Fruit fly (Drosophila melanogaster) whole organism, embryonic: Measurements from ENCODE around the gene Sf3b1.

ENCODE experiments used
- B-H2 ChIP-seq: fragments of 200-800 bp; sonication (Bioruptor generic); optimal IDR thresholded peaks from 2 replicates; lab custom pipeline; 2018; ENCODE audit warnings: missing biosample characterization, mild to moderate bottlenecking, missing genetic modification characterization
- CG10274 ChIP-seq: fragments of 200-800 bp; sonication (Bioruptor generic); optimal IDR thresholded peaks from 3 replicates; lab custom pipeline; 2017; ENCODE audit warnings: missing biosample characterization, mild to moderate bottlenecking, missing genetic modification characterization
- CG10321 ChIP-seq: fragments of 200-800 bp; sonication (Bioruptor generic); IDR thresholded peaks from 2 replicates; pipeline ENCODE4 v1.3.6; 2022; ENCODE audit warnings: missing biosample characterization, missing genetic modification characterization
- CG11247 ChIP-seq: fragments of 200-800 bp; sonication (Bioruptor generic); IDR thresholded peaks from 2 replicates; pipeline ENCODE4 v1.3.6; 2022; ENCODE audit warnings: missing biosample characterization, missing genetic modification characterization
- CG12769 ChIP-seq: fragments of 200-800 bp; sonication (Bioruptor generic); optimal IDR thresholded peaks from 2 replicates; lab custom pipeline; 2019; ENCODE audit warnings: missing biosample characterization, mild to moderate bottlenecking, missing genetic modification characterization, moderate library complexity
- CG16779 ChIP-seq: fragments of 200-800 bp; sonication (Bioruptor generic); IDR thresholded peaks from 2 replicates; pipeline ENCODE4 v1.3.6; 2022; ENCODE audit warnings: missing biosample characterization, missing genetic modification characterization
- CG17328 ChIP-seq: fragments of 200-800 bp; sonication (Bioruptor generic); IDR thresholded peaks from 2 replicates; pipeline ENCODE4 v1.3.6; 2022; ENCODE audit warnings: missing biosample characterization, missing genetic modification characterization
- CG17568 ChIP-seq: fragments of 200-800 bp; sonication (Bioruptor generic); optimal IDR thresholded peaks from 2 replicates; lab custom pipeline; 2018; ENCODE audit warnings: missing biosample characterization, mild to moderate bottlenecking, missing genetic modification characterization, moderate library complexity
- CG4404 ChIP-seq: fragments of 200-800 bp; sonication (Bioruptor generic); IDR thresholded peaks from 2 replicates; pipeline ENCODE4 v1.3.6; 2022; ENCODE audit warnings: missing biosample characterization, missing genetic modification characterization
- CG5953 ChIP-seq: fragments of 200-800 bp; sonication (Bioruptor generic); IDR thresholded peaks from 2 replicates; pipeline ENCODE4 v1.3.6; 2022; ENCODE audit warnings: missing biosample characterization, missing genetic modification characterization
- CG6254 ChIP-seq: fragments of 200-800 bp; sonication (Bioruptor generic); optimal IDR thresholded peaks from 3 replicates; lab custom pipeline; 2017; ENCODE audit warnings: mild to moderate bottlenecking, missing biosample characterization, missing genetic modification reagents, missing genetic modification characterization
- CG7839 ChIP-seq: fragments of 200-800 bp; sonication (Bioruptor generic); optimal IDR thresholded peaks from 3 replicates; lab custom pipeline; 2018; ENCODE audit warnings: missing biosample characterization, mild to moderate bottlenecking, missing genetic modification characterization, moderate library complexity
- CG8924 ChIP-seq: fragments of 200-800 bp; optimal IDR thresholded peaks from 3 replicates; lab custom pipeline; 2019; ENCODE audit warnings: missing biosample characterization, mild to moderate bottlenecking, missing genetic modification characterization, moderate library complexity
- CG9797 ChIP-seq: fragments of 200-800 bp; sonication (Bioruptor generic); optimal IDR thresholded peaks from 3 replicates; lab custom pipeline; 2018; ENCODE audit warnings: missing biosample characterization, mild to moderate bottlenecking, missing genetic modification characterization
- D19A ChIP-seq: fragments of 200-800 bp; optimal IDR thresholded peaks from 3 replicates; lab custom pipeline; 2019; ENCODE audit warnings: missing biosample characterization, mild to moderate bottlenecking, missing genetic modification characterization, moderate library complexity
- Deaf1 ChIP-seq: fragments of 200-800 bp; optimal IDR thresholded peaks from 3 replicates; lab custom pipeline; 2019; ENCODE audit warnings: missing biosample characterization, mild to moderate bottlenecking, missing genetic modification characterization, moderate library complexity
- Elba2 ChIP-seq: fragments of 200-800 bp; sonication (Bioruptor generic); optimal IDR thresholded peaks from 3 replicates; lab custom pipeline; 2016; ENCODE audit warnings: missing biosample characterization, missing genetic modification characterization
- Hr51 ChIP-seq, 2 experiments: fragments of 200-800 bp; sonication (Bioruptor generic); optimal IDR thresholded peaks; 2 replicates in 1 of 2; 3 replicates in 1 of 2; lab custom pipeline; 2016 to 2018; ENCODE audit warnings: missing biosample characterization in 2 of 2, missing genetic modification characterization in 2 of 2, mild to moderate bottlenecking in 1 of 2, moderate library complexity in 1 of 2
- Hr78 ChIP-seq, 2 experiments: fragments of 200-800 bp in 1 of 2; fragments of >200 bp in 1 of 2; sonication (Bioruptor generic) in 1 of 2; optimal IDR thresholded peaks; 2 replicates each; lab custom pipeline; 2017 to 2019; ENCODE audit warnings: missing biosample characterization in 2 of 2, missing genetic modification characterization in 2 of 2, mild to moderate bottlenecking in 1 of 2, moderate library complexity in 1 of 2
- MTF-1 ChIP-seq: fragments of 200-800 bp; sonication (Bioruptor generic); optimal IDR thresholded peaks from 2 replicates; lab custom pipeline; 2018; ENCODE audit warnings: missing biosample characterization, mild to moderate bottlenecking, missing genetic modification characterization, borderline replicate concordance
- Mad ChIP-seq: fragments of 200-800 bp; sonication (Bioruptor generic); optimal IDR thresholded peaks from 2 replicates; lab custom pipeline; 2016; ENCODE audit warnings: missing biosample characterization, missing genetic modification characterization
- Med ChIP-seq: fragments of 200-800 bp; sonication (Bioruptor generic); peaks from one replicate; lab custom pipeline; 2016; ENCODE audit warnings: missing biosample characterization, missing genetic modification characterization, mild to moderate bottlenecking, inconsistent platforms, moderate library complexity
- Nf-YC ChIP-seq: fragments of 200-800 bp; optimal IDR thresholded peaks from 3 replicates; lab custom pipeline; 2019; ENCODE audit warnings: missing biosample characterization, mild to moderate bottlenecking, missing genetic modification characterization, moderate library complexity
- Oaz ChIP-seq: fragments of 200-800 bp; sonication (Bioruptor generic); IDR thresholded peaks from 2 replicates; pipeline ENCODE4 v1.3.6; 2022; ENCODE audit warnings: missing biosample characterization, missing genetic modification characterization
- Sox102F ChIP-seq: fragments of 200-800 bp; sonication (Bioruptor generic); optimal IDR thresholded peaks from 2 replicates; lab custom pipeline; 2018; ENCODE audit warnings: missing biosample characterization, mild to moderate bottlenecking, missing genetic modification characterization, moderate library complexity
- Xrp1 ChIP-seq: fragments of 200-800 bp; sonication (Bioruptor generic); IDR thresholded peaks from 2 replicates; pipeline ENCODE4 v1.3.6; 2022; ENCODE audit warnings: missing biosample characterization, missing genetic modification characterization
- YL-1 ChIP-seq: fragments of 200-800 bp; sonication (Bioruptor generic); optimal IDR thresholded peaks from 3 replicates; lab custom pipeline; 2017; ENCODE audit warnings: missing biosample characterization, mild to moderate bottlenecking, missing genetic modification characterization
- chif ChIP-seq, 2 experiments: fragments of 200-800 bp; sonication (Bioruptor generic); optimal IDR thresholded peaks; 3 replicates each; lab custom pipeline; 2016; ENCODE audit warnings: missing biosample characterization in 2 of 2, missing genetic modification characterization in 2 of 2
- chinmo ChIP-seq: fragments of 200-800 bp; sonication (Bioruptor generic); IDR thresholded peaks from 4 replicates; pipeline ENCODE4 v1.3.6; 2022; ENCODE audit warnings: missing biosample characterization, missing genetic modification characterization; ENCODE audit not compliant: partially characterized antibody
- chn ChIP-seq: fragments of 200-800 bp; sonication (Bioruptor generic); optimal IDR thresholded peaks from 2 replicates; lab custom pipeline; 2016; ENCODE audit warnings: missing biosample characterization, missing genetic modification characterization
- crol ChIP-seq: fragments of 200-800 bp; sonication (Bioruptor generic); IDR thresholded peaks from 2 replicates; pipeline ENCODE4 v1.3.6; 2022; ENCODE audit warnings: missing biosample characterization, missing genetic modification characterization
- gcm ChIP-seq: fragments of 200-800 bp; sonication (Bioruptor generic); optimal IDR thresholded peaks from 2 replicates; lab custom pipeline; 2019; ENCODE audit warnings: missing biosample characterization, mild to moderate bottlenecking, missing genetic modification characterization, moderate library complexity
- grn ChIP-seq: fragments of 200-800 bp; sonication (Bioruptor generic); optimal IDR thresholded peaks from 3 replicates; lab custom pipeline; 2017; ENCODE audit warnings: missing biosample characterization, missing genetic modification characterization
- her ChIP-seq: fragments of 200-800 bp; sonication (Bioruptor generic); optimal IDR thresholded peaks from 2 replicates; lab custom pipeline; 2016; ENCODE audit warnings: missing biosample characterization, missing genetic modification characterization
- hkb ChIP-seq, 2 experiments: fragments of 200-800 bp in 1 of 2; fragments of >200 bp in 1 of 2; sonication (Bioruptor generic) in 1 of 2; IDR thresholded peaks in 1 of 2; optimal IDR thresholded peaks in 1 of 2; 2 replicates each; pipeline versions ENCODE4 v1.3.6 to Lab custom; 2017 to 2022; ENCODE audit warnings: missing biosample characterization in 1 of 2, missing genetic modification characterization in 1 of 2
- jigr1 ChIP-seq: fragments of 200-800 bp; sonication (Bioruptor generic); IDR thresholded peaks from 3 replicates; pipeline ENCODE4 v1.3.6; 2022; ENCODE audit warnings: missing biosample characterization, missing genetic modification characterization
- kah ChIP-seq: fragments of 200-800 bp; sonication (Bioruptor generic); optimal IDR thresholded peaks from 2 replicates; lab custom pipeline; 2018; ENCODE audit warnings: missing biosample characterization, mild to moderate bottlenecking, missing genetic modification characterization
- lab ChIP-seq: fragments of 200-800 bp; sonication (Bioruptor generic); optimal IDR thresholded peaks from 3 replicates; lab custom pipeline; 2017; ENCODE audit warnings: missing biosample characterization, missing genetic modification characterization, mild to moderate bottlenecking, moderate library complexity, missing genetic modification reagents
- oc ChIP-seq: fragments of 200-800 bp; sonication (Bioruptor generic); optimal IDR thresholded peaks from 2 replicates; lab custom pipeline; 2018; ENCODE audit warnings: missing biosample characterization, mild to moderate bottlenecking, missing genetic modification characterization, moderate library complexity
- ranshi ChIP-seq: fragments of 200-800 bp; sonication (Bioruptor generic); IDR thresholded peaks from 2 replicates; pipeline ENCODE4 v1.3.6; 2022; ENCODE audit warnings: missing biosample characterization, missing genetic modification characterization
- sens-2 ChIP-seq: fragments of 200-800 bp; sonication (Bioruptor generic); IDR thresholded peaks from 2 replicates; pipeline ENCODE4 v1.3.6; 2022; ENCODE audit warnings: missing biosample characterization, missing genetic modification characterization
- seq ChIP-seq: fragments of 200-800 bp; sonication (Bioruptor generic); IDR thresholded peaks from 2 replicates; pipeline ENCODE4 v1.3.6; 2022; ENCODE audit warnings: missing biosample characterization, missing genetic modification characterization
- sisA ChIP-seq: fragments of 200-800 bp; sonication (Bioruptor generic); IDR thresholded peaks from 2 replicates; pipeline ENCODE4 v1.3.6; 2022; ENCODE audit warnings: missing biosample characterization, missing genetic modification characterization
- sqz ChIP-seq: fragments of 200-800 bp; sonication (Bioruptor generic); optimal IDR thresholded peaks from 3 replicates; lab custom pipeline; 2018; ENCODE audit warnings: missing biosample characterization, mild to moderate bottlenecking, missing genetic modification characterization
- tup ChIP-seq: fragments of 200-800 bp; sonication (Bioruptor generic); optimal IDR thresholded peaks from 2 replicates; lab custom pipeline; 2016; ENCODE audit warnings: missing biosample characterization, mild to moderate bottlenecking, missing genetic modification characterization, moderate library complexity
- vnd ChIP-seq: fragments of 200-800 bp; sonication (Bioruptor generic); IDR thresholded peaks from 3 replicates; pipeline ENCODE4 v1.3.6; 2022; ENCODE audit warnings: missing biosample characterization, missing genetic modification characterization; ENCODE audit not compliant: partially characterized antibody
- vvl ChIP-seq: fragments of 200-800 bp; sonication (Bioruptor generic); IDR thresholded peaks from 2 replicates; pipeline ENCODE4 v1.3.6; 2022; ENCODE audit warnings: missing biosample characterization, missing genetic modification characterization
- wek ChIP-seq: fragments of 200-800 bp; sonication (Bioruptor generic); optimal IDR thresholded peaks from 3 replicates; lab custom pipeline; 2018; ENCODE audit warnings: missing biosample characterization, mild to moderate bottlenecking, missing genetic modification characterization, moderate library complexity

Sf3b1 gene

dm6 chr2L:526924-527307, 41.2 kb upstream of the Sf3b1 start (continued):
- TF ChIP-seq CG9797 (GFP tag; lab: Kevin White, UChicago), result no peak
- TF ChIP-seq CG10274 (GFP tag; lab: Kevin White, UChicago), result peak; percentile 64
- TF ChIP-seq Nf-YC, result peak; percentile 39
- TF ChIP-seq Med (GFP tag; lab: Kevin White, UChicago), result peak; percentile 8
- TF ChIP-seq CG6254 (GFP tag; lab: Kevin White, UChicago), result no peak
- 0 out of 2 replicates have a peak, but pooled peaks have one; percentile 15 for TF ChIP-seq Xrp1 (GFP tag; lab: Robert Waterston, UW)
- TF ChIP-seq wek (GFP tag; lab: Kevin White, UChicago), result no peak
- TF ChIP-seq chn (GFP tag; lab: Kevin White, UChicago), result no peak
- no peak for TF ChIP-seq sens-2 (GFP tag; lab: Robert Waterston, UW)
- no peak for TF ChIP-seq B-H2 (GFP tag; lab: Kevin White, UChicago)
- no peak for TF ChIP-seq Oaz
- TF ChIP-seq ranshi (GFP tag; lab: Robert Waterston, UW), result no peak
- no peak for TF ChIP-seq Hr51 (GFP tag; optimal IDR thresholded peaks at IDR 0.05; lab: Kevin White, UChicago)
- no peak for TF ChIP-seq CG17328 (GFP tag; lab: Robert Waterston, UW)
- TF ChIP-seq CG17568, result no peak
- TF ChIP-seq D19A (tag; lab: Kevin White, UChicago), result peak; percentile 32
- no peak for TF ChIP-seq CG7839 (tag; lab: Kevin White, UChicago)

dm6 chr2L:527689-528088, 40.5 kb upstream of the Sf3b1 start:
- peak; percentile 57 for TF ChIP-seq lab
- TF ChIP-seq CG4404 (GFP tag; lab: Robert Waterston, UW), result no peak
- TF ChIP-seq tup (GFP tag; lab: Kevin White, UChicago), result no peak
- TF ChIP-seq CG12769 (tag; lab: Kevin White, UChicago), result no peak
- TF ChIP-seq MTF-1 (GFP tag; lab: Kevin White, UChicago), result no peak
- TF ChIP-seq chif (GFP tag; optimal IDR thresholded peaks at IDR 0.05; lab: Kevin White, UChicago), result no peak
- peak; percentile 5; the same call in 1 of the 2 replicates for TF ChIP-seq crol
- no peak for TF ChIP-seq Hr78 (GFP tag; optimal IDR thresholded peaks at IDR 0.05; lab: Kevin White, UChicago)
- TF ChIP-seq CG8924 (tag; lab: Kevin White, UChicago), result no peak
- TF ChIP-seq YL-1 (GFP tag; lab: Kevin White, UChicago), result no peak
- no peak for TF ChIP-seq vnd (GFP tag; lab: Robert Waterston, UW)
- no peak for TF ChIP-seq Elba2 (GFP tag; lab: Kevin White, UChicago)
- TF ChIP-seq Med (GFP tag; lab: Kevin White, UChicago), result no peak
- TF ChIP-seq CG10321 (GFP tag; lab: Robert Waterston, UW), result no peak
- peak; percentile 50 for TF ChIP-seq gcm (GFP tag; lab: Kevin White, UChicago)
- TF ChIP-seq sisA, result no peak
- no peak for TF ChIP-seq Sox102F
- peak; percentile 44 for TF ChIP-seq sqz (GFP tag; lab: Kevin White, UChicago)
- no peak for TF ChIP-seq jigr1 (GFP tag; lab: Robert Waterston, UW)
- peak; percentile 7 for TF ChIP-seq oc (tag; lab: Kevin White, UChicago)
- TF ChIP-seq chinmo (GFP tag; lab: Robert Waterston, UW), result 0 out of 4 replicates have a peak, but pooled peaks have one; percentile 36
- TF ChIP-seq Mad (GFP tag; lab: Kevin White, UChicago), result no peak
- no peak for TF ChIP-seq vvl (GFP tag; lab: Robert Waterston, UW)
- no peak for TF ChIP-seq grn (GFP tag; lab: Kevin White, UChicago)
- TF ChIP-seq Deaf1 (tag; lab: Kevin White, UChicago), result peak; percentile 74
- TF ChIP-seq CG16779 (GFP tag; lab: Robert Waterston, UW), result no peak
- no peak for TF ChIP-seq hkb (optimal IDR thresholded peaks at IDR 0.05; lab: Kevin White, UChicago)
- TF ChIP-seq hkb (GFP tag; IDR thresholded peaks at IDR 0.05; lab: Robert Waterston, UW), result no peak
- TF ChIP-seq CG11247 (GFP tag; lab: Robert Waterston, UW), result no peak
- TF ChIP-seq CG5953 (GFP tag; lab: Robert Waterston, UW), result no peak
- TF ChIP-seq CG6254 (GFP tag; lab: Kevin White, UChicago), result no peak
- TF ChIP-seq her (GFP tag; lab: Kevin White, UChicago), result no peak
- TF ChIP-seq seq, result no peak
- no peak for TF ChIP-seq kah (GFP tag; lab: Kevin White, UChicago)
